Worm (Caenorhabditis elegans) whole organism, mixed stage, embryonic: Measurements from ENCODE around the gene R05G9.1.
A peak's percentile ranks its signal among the peaks of the same experiment; 100 is the strongest.

ENCODE experiments used
- M03D4.4 ChIP-seq: sonication (generic microtip); optimal IDR thresholded peaks from 2 replicates; lab custom pipeline; 2017; ENCODE audit warnings: mild to moderate bottlenecking, missing genetic modification characterization, missing compliant biosample characterization
- bed-3 ChIP-seq: fragments of 200-800 bp; sonication (Bioruptor generic); optimal IDR thresholded peaks from 3 replicates; lab custom pipeline; 2018; ENCODE audit warnings: mild to moderate bottlenecking, missing genetic modification characterization, moderate library complexity, missing compliant biosample characterization
- blmp-1 ChIP-seq: fragments of 150-350 bp; optimal IDR thresholded peaks from 2 replicates; lab custom pipeline; 2014; ENCODE audit warnings: missing biosample characterization, missing genetic modification characterization
- ceh-39 ChIP-seq: fragments of 150-350 bp; optimal IDR thresholded peaks from 2 replicates; lab custom pipeline; 2014; ENCODE audit warnings: missing biosample characterization, missing genetic modification characterization
- ceh-43 ChIP-seq: fragments of 200-800 bp; sonication (Bioruptor generic); optimal IDR thresholded peaks from 2 replicates; lab custom pipeline; 2018; ENCODE audit warnings: mild to moderate bottlenecking, missing genetic modification characterization, moderate library complexity, missing compliant biosample characterization
- ceh-83 ChIP-seq: fragments of 200-800 bp; sonication (Bioruptor generic); optimal IDR thresholded peaks from 2 replicates; lab custom pipeline; 2018; ENCODE audit warnings: mild to moderate bottlenecking, missing genetic modification characterization, missing compliant biosample characterization
- ces-1 ChIP-seq: fragments of 150-350 bp; optimal IDR thresholded peaks from 2 replicates; lab custom pipeline; 2014; ENCODE audit warnings: missing biosample characterization, missing genetic modification reagents, missing genetic modification characterization
- cnd-1 ChIP-seq: fragments of 200-800 bp; sonication (Bioruptor generic); optimal IDR thresholded peaks from 2 replicates; lab custom pipeline; 2018; ENCODE audit warnings: mild to moderate bottlenecking, missing genetic modification characterization, missing compliant biosample characterization
- drap-1 ChIP-seq: fragments of 200-800 bp; sonication (Bioruptor generic); optimal IDR thresholded peaks from 3 replicates; lab custom pipeline; 2018; ENCODE audit warnings: mild to moderate bottlenecking, missing genetic modification characterization, missing compliant biosample characterization
- elt-1 ChIP-seq: sonication (generic microtip); optimal IDR thresholded peaks from 2 replicates; lab custom pipeline; 2017; ENCODE audit warnings: missing genetic modification characterization, mild to moderate bottlenecking, missing compliant biosample characterization, antibody characterized with exemption, moderate library complexity, borderline replicate concordance; ENCODE audit not compliant: insufficient read depth
- flh-1 ChIP-seq: fragments of 200-800 bp; sonication (Bioruptor generic); optimal IDR thresholded peaks from 2 replicates; lab custom pipeline; 2018; ENCODE audit warnings: mild to moderate bottlenecking, missing genetic modification characterization, moderate library complexity, missing compliant biosample characterization
- ham-2 ChIP-seq: fragments of 200-800 bp; sonication (Bioruptor generic); optimal IDR thresholded peaks from 2 replicates; lab custom pipeline; 2018; ENCODE audit warnings: mild to moderate bottlenecking, missing genetic modification characterization, missing compliant biosample characterization
- hlh-1 ChIP-seq: fragments of 150-350 bp; optimal IDR thresholded peaks from 2 replicates; lab custom pipeline; 2014; ENCODE audit warnings: missing biosample characterization, missing genetic modification reagents, missing genetic modification characterization
- lin-13 ChIP-seq: fragments of 150-350 bp; optimal IDR thresholded peaks from 2 replicates; lab custom pipeline; 2014; ENCODE audit warnings: missing biosample characterization, missing genetic modification characterization
- lsy-2 ChIP-seq: fragments of 150-350 bp; optimal IDR thresholded peaks from 2 replicates; lab custom pipeline; 2014; ENCODE audit warnings: missing biosample characterization, missing genetic modification characterization
- mab-5 ChIP-seq: fragments of 150-350 bp; optimal IDR thresholded peaks from 2 replicates; lab custom pipeline; 2014; ENCODE audit warnings: missing biosample characterization, missing genetic modification characterization
- mep-1 ChIP-seq: fragments of 150-350 bp; optimal IDR thresholded peaks from 2 replicates; lab custom pipeline; 2017; ENCODE audit warnings: missing biosample characterization, missing genetic modification reagents, missing genetic modification characterization, inconsistent platforms
- mls-2 ChIP-seq: sonication (generic microtip); optimal IDR thresholded peaks from 2 replicates; lab custom pipeline; 2016; ENCODE audit warnings: mild to moderate bottlenecking, missing genetic modification characterization, moderate library complexity, missing compliant biosample characterization
- nhr-12 ChIP-seq: fragments of 150-350 bp; optimal IDR thresholded peaks from 2 replicates; lab custom pipeline; 2014; ENCODE audit warnings: missing biosample characterization, missing genetic modification characterization
- nhr-2 ChIP-seq: fragments of 150-350 bp; optimal IDR thresholded peaks from 2 replicates; lab custom pipeline; 2014; ENCODE audit warnings: missing biosample characterization, missing genetic modification characterization
- nhr-237 ChIP-seq: fragments of 150-350 bp; optimal IDR thresholded peaks from 2 replicates; lab custom pipeline; 2014; ENCODE audit warnings: missing biosample characterization, missing genetic modification characterization
- nhr-28 ChIP-seq: fragments of 150-350 bp; optimal IDR thresholded peaks from 2 replicates; lab custom pipeline; 2014; ENCODE audit warnings: missing biosample characterization, missing genetic modification characterization
- nhr-76 ChIP-seq: sonication (generic microtip); optimal IDR thresholded peaks from 2 replicates; lab custom pipeline; 2017; ENCODE audit warnings: missing biosample characterization, missing genetic modification characterization
- pha-4 ChIP-seq: fragments of 150-350 bp; optimal IDR thresholded peaks from 2 replicates; lab custom pipeline; 2018; ENCODE audit warnings: missing biosample characterization, missing genetic modification reagents, missing genetic modification characterization
- sem-2 ChIP-seq: fragments of 200-800 bp; sonication (Bioruptor generic); optimal IDR thresholded peaks from 2 replicates; lab custom pipeline; 2018; ENCODE audit warnings: mild to moderate bottlenecking, missing genetic modification characterization, missing compliant biosample characterization
- sptf-1 ChIP-seq: sonication (generic microtip); optimal IDR thresholded peaks from 2 replicates; lab custom pipeline; 2017; ENCODE audit warnings: mild to moderate bottlenecking, missing genetic modification characterization, moderate library complexity, missing compliant biosample characterization
- tbx-8 ChIP-seq: fragments of 200-800 bp; sonication (Bioruptor generic); optimal IDR thresholded peaks from 2 replicates; lab custom pipeline; 2018; ENCODE audit warnings: mild to moderate bottlenecking, missing genetic modification characterization, moderate library complexity, missing compliant biosample characterization
- unc-120 ChIP-seq: sonication (generic microtip); optimal IDR thresholded peaks from 2 replicates; lab custom pipeline; 2017; ENCODE audit warnings: missing genetic modification characterization, missing compliant biosample characterization; ENCODE audit not compliant: poor library complexity, severe bottlenecking
- unc-39 ChIP-seq: fragments of 150-350 bp; optimal IDR thresholded peaks from 2 replicates; lab custom pipeline; 2014; ENCODE audit warnings: missing biosample characterization, missing genetic modification characterization
- unc-62 ChIP-seq: fragments of 150-350 bp; optimal IDR thresholded peaks from 2 replicates; lab custom pipeline; 2014; ENCODE audit warnings: missing biosample characterization, missing genetic modification reagents, missing genetic modification characterization
- zip-8 ChIP-seq: fragments of 150-350 bp; optimal IDR thresholded peaks from 2 replicates; lab custom pipeline; 2014; ENCODE audit warnings: missing biosample characterization, missing genetic modification characterization
- ztf-11 ChIP-seq: fragments of 150-350 bp; optimal IDR thresholded peaks from 2 replicates; lab custom pipeline; 2014; ENCODE audit warnings: missing biosample characterization, missing genetic modification characterization

R05G9.1 gene

DNA sequence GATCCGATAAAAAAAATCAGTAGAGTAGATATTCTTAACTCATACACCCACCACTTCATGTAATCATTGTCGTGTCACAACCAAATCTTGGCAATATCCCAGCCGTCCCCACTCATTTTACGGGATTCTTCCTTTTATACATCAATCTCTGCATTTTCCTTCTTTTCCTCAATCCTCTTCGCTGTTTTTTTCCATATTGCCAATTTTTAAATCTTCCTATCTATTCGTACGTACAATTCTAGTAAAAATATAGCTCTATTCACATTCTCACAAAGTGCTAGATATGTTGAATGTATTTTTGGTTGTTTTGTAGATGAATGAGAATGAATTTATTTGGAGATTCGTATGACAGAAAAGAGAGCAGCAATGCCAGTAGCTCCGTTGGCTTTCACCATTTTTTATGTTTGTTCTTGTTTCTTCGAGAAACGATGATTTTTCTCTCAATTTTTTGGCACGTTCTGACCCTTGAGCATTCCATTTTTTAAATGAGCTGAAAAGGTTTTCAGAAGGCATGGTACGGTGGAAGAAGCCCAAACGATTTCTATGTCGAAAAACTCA lies 27.7 kb upstream of the R05G9.1 start, which contains the start of gene T28D9.16:
TSS of gene T28D9.16 (plus strand) at position 508 of the 558 bp plus-strand sequence.
- TF ChIP-seq unc-120 (tag; lab: Kevin White, UChicago) = no peak
- no peak for TF ChIP-seq ces-1 (GFP tag; lab: Kevin White, UChicago)
- no peak for TF ChIP-seq nhr-76 (tag; lab: Kevin White, UChicago)
- TF ChIP-seq nhr-237 (tag; lab: Kevin White, UChicago) = no peak
- no peak for TF ChIP-seq zip-8 (tag; lab: Kevin White, UChicago)
- TF ChIP-seq bed-3 (GFP tag; lab: Kevin White, UChicago) = no peak
- TF ChIP-seq, all 35 proteins: peak for 0

ce11 chrII:6476655-6477054 lies 26.3 kb upstream of the R05G9.1 start, which contains the start of gene T28D9.4:
T28D9.4 (plus strand) TSS chrII:6476955.
- TF ChIP-seq lin-13 (no peak), mep-1 (tag; lab: Kevin White, UChicago) (no peak), elt-1 (tag; lab: Kevin White, UChicago) (no peak)
- TF ChIP-seq, all 35 proteins: peak for 0

ce11 chrII:6482102-6482501 lies 20.9 kb upstream of the R05G9.1 start, which contains the start of gene del-10:
del-10 (minus strand) TSS chrII:6482125.
- peak; percentile 42 for TF ChIP-seq unc-120 (tag; lab: Kevin White, UChicago)
- no peak for TF ChIP-seq M03D4.4
- peak; percentile 73 for TF ChIP-seq unc-62

- TF ChIP-seq nhr-2 (tag; lab: Kevin White, UChicago) (no peak), M03D4.4 (no peak), nhr-237 (tag; lab: Kevin White, UChicago) (no peak), elt-1 (tag; lab: Kevin White, UChicago) (no peak), unc-62 (peak; percentile 75), blmp-1 (no peak), ceh-39 (tag; lab: Kevin White, UChicago) (no peak)
These were observed 20.2 kb upstream of the R05G9.1 start for ce11 chrII:6482762-6483161.

DNA sequence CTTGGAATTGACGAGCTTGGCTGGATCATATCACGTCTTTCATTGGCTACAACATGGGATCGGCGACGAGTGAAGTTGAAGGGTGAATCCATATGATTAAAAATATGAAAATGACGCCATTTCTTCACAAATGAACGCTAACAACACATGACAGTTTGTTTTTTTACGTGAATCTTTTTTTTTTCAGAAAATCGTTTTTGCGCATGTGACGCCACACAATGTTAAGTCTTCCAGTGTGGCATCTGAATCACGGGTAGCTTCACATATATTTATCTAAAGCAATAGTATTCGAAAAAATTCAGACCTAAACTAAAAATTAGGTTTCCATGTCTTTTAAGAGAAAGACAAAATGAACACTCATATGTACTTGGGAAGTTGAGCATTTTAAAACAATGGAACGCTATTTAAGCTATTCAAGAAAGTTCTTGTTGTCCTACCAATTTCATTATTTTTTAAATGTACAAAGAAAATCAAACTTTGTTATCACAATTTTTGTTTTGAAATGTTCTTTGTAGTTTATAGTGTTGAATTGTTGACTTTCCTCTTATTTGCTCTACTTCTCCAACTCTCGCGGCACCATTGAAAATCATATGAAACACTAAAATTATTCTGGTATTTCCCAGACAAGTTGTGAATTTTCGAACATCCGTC lies 18.0 kb upstream of the R05G9.1 start, which contains the start of the genes lido-16 and plpp-1.2:
TSS of gene lido-16 (minus strand) at position 101 of the 651 bp plus-strand sequence.
TSS of gene plpp-1.2 (plus strand) at position 601 of the 651 bp plus-strand sequence.
- no peak for TF ChIP-seq tbx-8
- no peak for TF ChIP-seq ceh-83 (GFP tag; lab: Kevin White, UChicago)
- no peak for TF ChIP-seq ceh-39 (tag; lab: Kevin White, UChicago)
- no peak for TF ChIP-seq cnd-1 (tag; lab: Kevin White, UChicago)
- TF ChIP-seq ham-2 (GFP tag; lab: Kevin White, UChicago) = no peak
- no peak for TF ChIP-seq M03D4.4
- no peak for TF ChIP-seq lin-13
- no peak for TF ChIP-seq drap-1
- no peak for TF ChIP-seq unc-62
- no peak for TF ChIP-seq unc-39 (tag; lab: Kevin White, UChicago)
- no peak for TF ChIP-seq ceh-43 (GFP tag; lab: Kevin White, UChicago)
- no peak for TF ChIP-seq lsy-2 (tag; lab: Kevin White, UChicago)

- TF ChIP-seq ham-2 (GFP tag; lab: Kevin White, UChicago) (no peak), unc-62 (peak; percentile 25), hlh-1 (peak; percentile 68), mab-5 (tag; lab: Kevin White, UChicago) (peak; percentile 64), ztf-11 (no peak), unc-120 (tag; lab: Kevin White, UChicago) (peak; percentile 22)
These were observed 16.6 kb upstream of the R05G9.1 start for ce11 chrII:6486344-6486743.

DNA sequence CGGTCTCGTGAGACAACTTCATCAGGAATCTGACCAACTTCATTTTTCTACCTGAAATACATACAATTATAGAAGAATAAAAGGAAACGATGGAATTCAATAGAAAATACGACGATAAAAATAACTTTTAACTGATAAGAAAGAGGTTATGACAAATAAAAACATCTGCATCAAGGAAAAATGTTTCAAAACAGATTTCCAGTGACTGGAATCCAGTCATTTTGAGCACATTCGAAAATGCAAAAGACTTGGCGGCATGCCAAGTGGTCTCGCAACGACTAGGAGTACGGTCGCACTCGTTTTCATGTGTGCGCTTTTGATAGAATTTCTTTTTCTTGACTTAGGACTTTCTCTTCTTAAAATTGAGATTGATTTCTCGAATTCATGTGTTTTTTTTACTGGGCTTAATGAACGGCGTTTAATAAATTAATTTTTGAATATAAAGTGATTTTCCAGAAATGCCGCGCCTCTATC lies 13.2 kb upstream of the R05G9.1 start, which contains the start of the genes snr-3 and rsp-5:
TSS of gene snr-3 (minus strand) at position 51 of the 474 bp plus-strand sequence.
TSS of gene rsp-5 (plus strand) at position 455 of the 474 bp plus-strand sequence.
- TF ChIP-seq M03D4.4 (no peak), lin-13 (peak; percentile 55), ceh-39 (tag; lab: Kevin White, UChicago) (peak; percentile 8), nhr-237 (tag; lab: Kevin White, UChicago) (peak; percentile 56), hlh-1 (peak; percentile 36), sem-2 (no peak), flh-1 (GFP tag; lab: Kevin White, UChicago) (no peak), blmp-1 (no peak), ztf-11 (no peak), nhr-2 (tag; lab: Kevin White, UChicago) (no peak), drap-1 (no peak), tbx-8 (no peak), unc-62 (no peak), pha-4 (tag; lab: Kevin White, UChicago) (peak; percentile 66), ham-2 (GFP tag; lab: Kevin White, UChicago) (no peak), bed-3 (GFP tag; lab: Kevin White, UChicago) (no peak), mls-2 (tag; lab: Kevin White, UChicago) (no peak), sptf-1 (tag; lab: Kevin White, UChicago) (no peak), unc-120 (tag; lab: Kevin White, UChicago) (no peak), cnd-1 (tag; lab: Kevin White, UChicago) (no peak), ceh-83 (GFP tag; lab: Kevin White, UChicago) (no peak), nhr-28 (tag; lab: Kevin White, UChicago) (no peak), ceh-43 (GFP tag; lab: Kevin White, UChicago) (no peak), mab-5 (tag; lab: Kevin White, UChicago) (no peak), nhr-12 (no peak)
